Worm (Caenorhabditis elegans) whole organism, young adult: ENCODE data around the gene T26C11.4.

ENCODE experiments used
- B0019.2 ChIP-seq: fragments of 200-800 bp; sonication (Bioruptor generic); conservative IDR thresholded peaks from 2 replicates; pipeline ENCODE4 v1.3.6; 2022; ENCODE audit warnings: missing genetic modification reagents, missing genetic modification characterization, missing compliant biosample characterization
- B0261.1 ChIP-seq: sonication (generic microtip); optimal IDR thresholded peaks from 2 replicates; lab custom pipeline; 2016; ENCODE audit warnings: mild to moderate bottlenecking, missing genetic modification characterization, moderate library complexity, missing compliant biosample characterization
- C17E4.6 ChIP-seq: fragments of 200-800 bp; sonication (Bioruptor generic); IDR thresholded peaks from 2 replicates; pipeline ENCODE4 v1.3.6; 2022; ENCODE audit warnings: missing genetic modification reagents, missing genetic modification characterization, missing compliant biosample characterization
- F10E7.11 ChIP-seq: sonication (generic microtip); optimal IDR thresholded peaks from 2 replicates; lab custom pipeline; 2017; ENCODE audit warnings: mild to moderate bottlenecking, missing genetic modification characterization, moderate library complexity, missing compliant biosample characterization
- F49E8.2 ChIP-seq: sonication (generic microtip); optimal IDR thresholded peaks from 3 replicates; lab custom pipeline; 2017; ENCODE audit warnings: missing genetic modification characterization, mild to moderate bottlenecking, missing compliant biosample characterization, antibody characterized with exemption, moderate library complexity; ENCODE audit not compliant: insufficient read depth
- F55B11.4 ChIP-seq: sonication (generic microtip); optimal IDR thresholded peaks from 2 replicates; lab custom pipeline; 2016; ENCODE audit warnings: missing compliant biosample characterization, missing genetic modification characterization, borderline replicate concordance; ENCODE audit not compliant: insufficient read depth
- K11D2.4 ChIP-seq: fragments of 200-800 bp; sonication (Bioruptor generic); IDR thresholded peaks from 2 replicates; pipeline ENCODE4 v1.3.6; 2022; ENCODE audit warnings: missing genetic modification reagents, missing genetic modification characterization, missing compliant biosample characterization
- K12H6.12 ChIP-seq: fragments of 200-800 bp; sonication (Bioruptor generic); optimal IDR thresholded peaks from 2 replicates; lab custom pipeline; 2018; ENCODE audit warnings: mild to moderate bottlenecking, missing genetic modification characterization, missing compliant biosample characterization
- attf-3 ChIP-seq: fragments of 200-800 bp; sonication (Bioruptor generic); conservative IDR thresholded peaks from 2 replicates; pipeline ENCODE4 v1.3.6; 2022; ENCODE audit warnings: missing genetic modification reagents, missing genetic modification characterization, missing compliant biosample characterization
- attf-5 ChIP-seq: fragments of 200-800 bp; sonication (Bioruptor generic); optimal IDR thresholded peaks from 2 replicates; lab custom pipeline; 2018; ENCODE audit warnings: mild to moderate bottlenecking, missing genetic modification characterization, missing compliant biosample characterization
- ccch-3 ChIP-seq: fragments of 200-800 bp; sonication (Bioruptor generic); optimal IDR thresholded peaks from 2 replicates; lab custom pipeline; 2018; ENCODE audit warnings: mild to moderate bottlenecking, missing genetic modification characterization, missing compliant biosample characterization
- cebp-1 ChIP-seq, 2 experiments: fragments of 200-800 bp in 1 of 2; sonication (Bioruptor generic) in 1 of 2; sonication (generic microtip) in 1 of 2; IDR thresholded peaks in 1 of 2; optimal IDR thresholded peaks in 1 of 2; 2 replicates each; pipeline versions ENCODE4 v1.3.6 to Lab custom; 2017 to 2022; ENCODE audit warnings: missing compliant biosample characterization in 2 of 2, missing genetic modification characterization in 2 of 2, mild to moderate bottlenecking in 1 of 2, missing genetic modification reagents in 1 of 2, moderate library complexity in 1 of 2
- cebp-2 ChIP-seq: fragments of 200-800 bp; sonication (Bioruptor generic); IDR thresholded peaks from 2 replicates; pipeline ENCODE4 v1.3.6; 2022; ENCODE audit warnings: missing genetic modification characterization, missing compliant biosample characterization
- ceh-100 ChIP-seq: fragments of 200-800 bp; sonication (Bioruptor generic); IDR thresholded peaks from 2 replicates; pipeline ENCODE4 v1.3.6; 2022; ENCODE audit warnings: missing genetic modification reagents, missing genetic modification characterization, missing compliant biosample characterization
- ceh-27 ChIP-seq: fragments of 200-800 bp; sonication (Bioruptor generic); optimal IDR thresholded peaks from 2 replicates; lab custom pipeline; 2018; ENCODE audit warnings: mild to moderate bottlenecking, missing genetic modification characterization, moderate library complexity, missing compliant biosample characterization
- ceh-58 ChIP-seq: fragments of 200-800 bp; sonication (Bioruptor generic); IDR thresholded peaks from 2 replicates; pipeline ENCODE4 v1.3.6; 2022; ENCODE audit warnings: missing genetic modification characterization, missing compliant biosample characterization
- ceh-79 ChIP-seq: sonication (generic microtip); optimal IDR thresholded peaks from 2 replicates; lab custom pipeline; 2017; ENCODE audit warnings: mild to moderate bottlenecking, missing genetic modification characterization, missing compliant biosample characterization
- dpl-1 ChIP-seq: fragments of 150-350 bp; optimal IDR thresholded peaks from 2 replicates; lab custom pipeline; 2014; ENCODE audit warnings: missing biosample characterization, missing genetic modification reagents, missing genetic modification characterization
- egrh-3 ChIP-seq: fragments of 200-800 bp; sonication (Bioruptor generic); IDR thresholded peaks from 2 replicates; pipeline ENCODE4 v1.3.6; 2022; ENCODE audit warnings: missing genetic modification reagents, missing genetic modification characterization, missing compliant biosample characterization
- hmg-1.2 ChIP-seq: fragments of 200-800 bp; sonication (Bioruptor generic); IDR thresholded peaks from 2 replicates; pipeline ENCODE4 v1.3.6; 2022; ENCODE audit warnings: missing genetic modification reagents, missing genetic modification characterization, missing compliant biosample characterization
- hsf-1 ChIP-seq: fragments of 200-800 bp; sonication (Bioruptor generic); IDR thresholded peaks from 2 replicates; pipeline ENCODE4 v1.3.6; 2022; ENCODE audit warnings: missing genetic modification reagents, missing genetic modification characterization, missing compliant biosample characterization
- let-526 ChIP-seq: fragments of 200-800 bp; sonication (Bioruptor generic); IDR thresholded peaks from 2 replicates; pipeline ENCODE4 v1.3.6; 2022; ENCODE audit warnings: missing genetic modification reagents, missing genetic modification characterization, missing compliant biosample characterization
- let-607 ChIP-seq, 2 experiments: fragments of 200-800 bp in 1 of 2; sonication (Bioruptor generic) in 1 of 2; sonication (generic microtip) in 1 of 2; optimal IDR thresholded peaks; 2 replicates each; lab custom pipeline; 2016 to 2018; ENCODE audit warnings: mild to moderate bottlenecking in 2 of 2, missing compliant biosample characterization in 2 of 2, missing genetic modification characterization in 2 of 2, moderate library complexity in 2 of 2, missing genotype in 1 of 2
- lin-26 ChIP-seq: fragments of 200-800 bp; sonication (Bioruptor generic); IDR thresholded peaks from 2 replicates; pipeline ENCODE4 v1.3.6; 2022; ENCODE audit warnings: missing genetic modification reagents, missing genetic modification characterization, missing compliant biosample characterization
- lin-35 ChIP-seq, 3 experiments: fragments of 150-350 bp in 2 of 3; sonication (generic microtip) in 1 of 3; optimal IDR thresholded peaks; 2 replicates each; lab custom pipeline; 2014 to 2018; ENCODE audit warnings: missing biosample characterization in 3 of 3, missing genetic modification characterization in 3 of 3, missing genetic modification reagents in 3 of 3
- lin-40 ChIP-seq: sonication (generic microtip); optimal IDR thresholded peaks from 2 replicates; lab custom pipeline; 2016; ENCODE audit warnings: missing genetic modification characterization, mild to moderate bottlenecking, missing compliant biosample characterization, missing genotype, missing genetic modification reagents
- lin-54 ChIP-seq: fragments of 200-800 bp; sonication (Bioruptor generic); optimal IDR thresholded peaks from 2 replicates; lab custom pipeline; 2018; ENCODE audit warnings: mild to moderate bottlenecking, missing genetic modification characterization, missing compliant biosample characterization
- madf-3 ChIP-seq: fragments of 200-800 bp; sonication (Bioruptor generic); IDR thresholded peaks from 2 replicates; pipeline ENCODE4 v1.3.6; 2022; ENCODE audit warnings: missing genetic modification reagents, missing genetic modification characterization, missing compliant biosample characterization
- madf-6 ChIP-seq: fragments of 200-800 bp; sonication (Bioruptor generic); IDR thresholded peaks from 2 replicates; pipeline ENCODE4 v1.3.6; 2022; ENCODE audit warnings: missing genetic modification reagents, missing genetic modification characterization, missing compliant biosample characterization
- mcd-1 ChIP-seq: fragments of 200-800 bp; sonication (Bioruptor generic); IDR thresholded peaks from 2 replicates; pipeline ENCODE4 v1.3.6; 2022; ENCODE audit warnings: missing genetic modification reagents, missing genetic modification characterization, missing compliant biosample characterization
- nfya-1 ChIP-seq: sonication (generic microtip); optimal IDR thresholded peaks from 2 replicates; lab custom pipeline; 2017; ENCODE audit warnings: antibody characterized with exemption, missing compliant biosample characterization, missing genetic modification characterization, borderline replicate concordance; ENCODE audit not compliant: insufficient read depth
- pbrm-1 ChIP-seq: fragments of 200-800 bp; sonication (Bioruptor generic); IDR thresholded peaks from 2 replicates; pipeline ENCODE4 v1.3.6; 2022; ENCODE audit warnings: missing genetic modification reagents, missing genetic modification characterization, missing compliant biosample characterization
- sdz-38 ChIP-seq: sonication (generic microtip); optimal IDR thresholded peaks from 2 replicates; lab custom pipeline; 2016; ENCODE audit warnings: missing genotype, missing genetic modification characterization, missing compliant biosample characterization
- snpc-4 ChIP-seq, 5 experiments: fragments of 150-350 bp in 1 of 5; sonication (generic microtip) in 4 of 5; optimal IDR thresholded peaks; 2 replicates each; lab custom pipeline; 2014 to 2018; ENCODE audit warnings: missing genetic modification characterization in 5 of 5, missing biosample characterization in 3 of 5, antibody characterized with exemption in 2 of 5, mild to moderate bottlenecking in 2 of 5, missing compliant biosample characterization in 2 of 5, missing genotype in 2 of 5, moderate library complexity in 2 of 5, missing genetic modification reagents in 1 of 5
- sptf-2 ChIP-seq: fragments of 200-800 bp; sonication (Bioruptor generic); optimal IDR thresholded peaks from 2 replicates; lab custom pipeline; 2018; ENCODE audit warnings: mild to moderate bottlenecking, missing genetic modification characterization, missing compliant biosample characterization
- tlf-1 ChIP-seq: fragments of 200-800 bp; sonication (Bioruptor generic); optimal IDR thresholded peaks from 2 replicates; lab custom pipeline; 2018; ENCODE audit warnings: mild to moderate bottlenecking, missing genetic modification characterization, missing compliant biosample characterization
- unc-130 ChIP-seq: sonication (generic microtip); optimal IDR thresholded peaks from 2 replicates; lab custom pipeline; 2016; ENCODE audit warnings: missing genetic modification reagents, missing genetic modification characterization, missing compliant biosample characterization
- zfh-2 ChIP-seq: fragments of 200-800 bp; sonication (Bioruptor generic); conservative IDR thresholded peaks from 2 replicates; pipeline ENCODE4 v1.3.6; 2022; ENCODE audit warnings: missing genetic modification reagents, missing genetic modification characterization, missing compliant biosample characterization
- zim-3 ChIP-seq: sonication (generic microtip); optimal IDR thresholded peaks from 2 replicates; lab custom pipeline; 2017; ENCODE audit warnings: mild to moderate bottlenecking, missing genetic modification characterization, moderate library complexity, missing compliant biosample characterization
- ztf-18 ChIP-seq: sonication (generic microtip); optimal IDR thresholded peaks from 2 replicates; lab custom pipeline; 2016; ENCODE audit warnings: missing genotype, mild to moderate bottlenecking, missing genetic modification characterization, missing compliant biosample characterization
- ztf-22 ChIP-seq: fragments of 200-800 bp; sonication (Bioruptor generic); optimal IDR thresholded peaks from 2 replicates; lab custom pipeline; 2018; ENCODE audit warnings: mild to moderate bottlenecking, missing genetic modification characterization, moderate library complexity, missing compliant biosample characterization
- ztf-25 ChIP-seq: fragments of 200-800 bp; sonication (Bioruptor generic); IDR thresholded peaks from 2 replicates; pipeline ENCODE4 v1.3.6; 2022; ENCODE audit warnings: missing genetic modification reagents, missing genetic modification characterization, missing compliant biosample characterization
- ztf-26 ChIP-seq: sonication (generic microtip); optimal IDR thresholded peaks from 2 replicates; lab custom pipeline; 2017; ENCODE audit warnings: missing genetic modification characterization, missing compliant biosample characterization

Gene T26C11.4

DNA sequence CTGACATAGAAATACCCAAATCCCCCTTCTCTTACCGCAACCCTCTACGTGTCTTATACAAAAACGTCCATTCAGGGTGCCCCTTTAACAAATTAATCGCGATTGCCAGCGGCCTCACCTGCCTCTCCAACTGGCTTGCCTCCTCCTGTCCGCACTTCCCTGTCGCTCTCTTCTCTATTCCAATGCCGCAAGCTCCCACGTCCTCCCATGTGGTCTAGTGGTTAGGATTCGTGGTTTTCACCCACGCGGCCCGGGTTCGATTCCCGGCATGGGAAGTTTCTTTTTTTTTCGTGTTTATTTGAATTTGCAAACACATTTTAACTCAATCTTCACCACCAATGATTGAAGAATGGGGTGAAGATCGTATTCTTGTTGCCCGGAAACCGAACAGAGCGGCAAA is 13.3 kb upstream of the T26C11.4 start (continued):
- TF ChIP-seq snpc-4 (GFP tag; optimal IDR thresholded peaks at IDR 0.05; lab: Kevin White, UChicago) (peak; percentile 55), snpc-4 (tag; optimal IDR thresholded peaks at IDR 0.05; lab: Kevin White, UChicago) (no peak), let-607 (tag; optimal IDR thresholded peaks at IDR 0.05; lab: Kevin White, UChicago) (peak in 1 of 2 experiments; percentile 50), F10E7.11 (tag; lab: Kevin White, UChicago) (no peak), ztf-22 (GFP tag; lab: Kevin White, UChicago) (no peak), hsf-1 (GFP tag; lab: Robert Waterston, UW) (peak; percentile 44; the same call in 1 of the 2 replicates), B0019.2 (GFP tag; lab: Robert Waterston, UW) (no peak), let-526 (0 out of 2 replicates have a peak, but pooled peaks have one; percentile 42), lin-40 (no peak), ztf-18 (tag; lab: Kevin White, UChicago) (peak; percentile 53), cebp-2 (0 out of 2 replicates have a peak, but pooled peaks have one; percentile 55), F49E8.2 (no peak), K11D2.4 (GFP tag; lab: Robert Waterston, UW) (peak; percentile 74), B0261.1 (tag; lab: Kevin White, UChicago) (peak; percentile 94), tlf-1 (GFP tag; lab: Kevin White, UChicago) (peak; percentile 1), zim-3 (no peak)

DNA sequence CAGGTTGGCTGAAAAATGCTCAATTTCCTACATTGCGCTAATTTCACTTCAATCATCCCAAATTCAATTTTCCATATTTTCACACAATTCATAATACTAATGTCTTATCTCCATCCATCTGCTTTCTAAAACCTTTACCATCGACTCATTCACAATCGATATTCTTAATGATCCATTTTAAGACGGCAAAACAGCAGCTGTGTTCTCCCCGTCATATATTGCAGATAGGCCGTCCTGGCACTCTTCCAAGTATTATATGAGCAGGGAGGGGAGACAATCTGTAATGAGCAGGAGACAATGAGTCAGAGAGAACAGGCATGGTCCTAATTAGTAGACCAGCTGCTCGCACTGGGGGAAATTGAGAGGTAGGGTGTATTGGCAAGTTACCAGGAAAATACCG is 12.4 kb upstream of the T26C11.4 start:
- no peak for TF ChIP-seq pbrm-1 (GFP tag; lab: Robert Waterston, UW)

DNA sequence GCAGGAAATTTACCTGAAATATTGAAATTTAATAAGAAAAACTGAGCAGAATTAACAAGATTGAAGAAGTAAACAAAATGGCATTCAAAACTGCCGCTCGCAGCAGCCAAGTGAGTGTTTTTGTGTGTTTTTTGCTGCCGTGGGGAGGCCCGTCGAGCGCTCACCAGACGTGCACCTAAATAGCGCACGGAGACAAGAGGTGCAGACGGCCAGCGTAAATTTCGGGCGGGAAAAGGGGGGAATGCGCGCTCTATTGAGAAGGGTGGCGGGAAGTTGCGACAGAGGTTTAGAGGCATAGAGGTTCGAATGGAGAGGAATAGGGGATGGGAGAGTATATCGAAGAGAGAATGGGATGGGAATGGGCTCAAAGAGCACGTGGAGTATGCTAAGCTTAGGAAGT is 10.8 kb upstream of the T26C11.4 start, which contains the start of gene ceh-39:
Gene ceh-39 (minus strand): TSS at position 13 of the 400 bp plus-strand sequence.
- TF ChIP-seq attf-5 (GFP tag; lab: Kevin White, UChicago) (peak; percentile 37), ceh-58 (GFP tag; lab: Robert Waterston, UW) (no peak), hmg-1.2 (peak; percentile 87), ceh-100 (GFP tag; lab: Robert Waterston, UW) (no peak), madf-6 (GFP tag; lab: Robert Waterston, UW) (peak; percentile 59), nfya-1 (tag; lab: Kevin White, UChicago) (no peak), C17E4.6 (GFP tag; lab: Robert Waterston, UW) (no peak), ztf-26 (no peak), attf-3 (GFP tag; lab: Robert Waterston, UW) (0 out of 2 replicates have a peak, but pooled peaks have one; percentile 14), K12H6.12 (tag; lab: Kevin White, UChicago) (no peak), ztf-25 (no peak), F55B11.4 (tag; lab: Kevin White, UChicago) (no peak), cebp-1 (GFP tag; IDR thresholded peaks at IDR 0.05; lab: Robert Waterston, UW) (no peak), cebp-1 (tag; optimal IDR thresholded peaks at IDR 0.05; lab: Kevin White, UChicago) (peak; percentile 49), sdz-38 (no peak), lin-54 (GFP tag; lab: Kevin White, UChicago) (peak; percentile 23), ceh-27 (GFP tag; lab: Kevin White, UChicago) (peak; percentile 26), egrh-3 (GFP tag; lab: Robert Waterston, UW) (peak; percentile 76; the same call in 1 of the 2 replicates), ceh-79 (tag; lab: Kevin White, UChicago) (no peak), unc-130 (no peak), dpl-1 (GFP tag; lab: Kevin White, UChicago) (peak; percentile 41), madf-3 (GFP tag; lab: Robert Waterston, UW) (0 out of 2 replicates have a peak, but pooled peaks have one; percentile 63), let-526 (0 out of 2 replicates have a peak, but pooled peaks have one; percentile 7), ccch-3 (no peak), ztf-18 (tag; lab: Kevin White, UChicago) (peak; percentile 14), lin-26 (GFP tag; lab: Robert Waterston, UW) (peak; percentile 61; the same call in 1 of the 2 replicates), mcd-1 (peak; percentile 88), zim-3 (no peak), zfh-2 (GFP tag; lab: Robert Waterston, UW) (peak; percentile 95), sptf-2 (GFP tag; lab: Kevin White, UChicago) (no peak), lin-35 (GFP tag; optimal IDR thresholded peaks at IDR 0.05; lab: Kevin White, UChicago) (peak in 1 of 3 experiments; percentile 57)
